Worm (Caenorhabditis elegans) whole organism, L1 larva: ENCODE data around the gene C33D9.10.
A peak's percentile ranks its signal among the peaks of the same experiment; 100 is the strongest.

ENCODE experiments used
- C16A3.4 ChIP-seq: fragments of 150-350 bp; optimal IDR thresholded peaks from 2 replicates; lab custom pipeline; 2014; ENCODE audit warnings: missing biosample characterization, missing genetic modification characterization
- C34B4.2 ChIP-seq: sonication (generic microtip); optimal IDR thresholded peaks from 2 replicates; lab custom pipeline; 2017; ENCODE audit warnings: mild to moderate bottlenecking, missing genetic modification characterization, missing compliant biosample characterization
- F16B12.6 ChIP-seq: fragments of 150-350 bp; optimal IDR thresholded peaks from 2 replicates; lab custom pipeline; 2014; ENCODE audit warnings: missing biosample characterization, missing genetic modification characterization
- alr-1 ChIP-seq: fragments of 200-800 bp; sonication (Bioruptor generic); optimal IDR thresholded peaks from 2 replicates; lab custom pipeline; 2018; ENCODE audit warnings: borderline replicate concordance, mild to moderate bottlenecking, missing genetic modification characterization, missing compliant biosample characterization
- aly-2 ChIP-seq: fragments of 150-350 bp; optimal IDR thresholded peaks from 2 replicates; lab custom pipeline; 2014; ENCODE audit warnings: missing biosample characterization, missing genetic modification characterization
- ceh-82 ChIP-seq, 3 experiments: fragments of 150-350 bp in 1 of 3; sonication (generic microtip) in 2 of 3; optimal IDR thresholded peaks; 2 replicates each; lab custom pipeline; 2014 to 2017; ENCODE audit warnings: missing biosample characterization in 3 of 3, missing genetic modification characterization in 3 of 3
- ces-1 ChIP-seq: fragments of 150-350 bp; optimal IDR thresholded peaks from 2 replicates; lab custom pipeline; 2014; ENCODE audit warnings: missing biosample characterization, missing genetic modification reagents, missing genetic modification characterization
- efl-1 ChIP-seq, 4 experiments: fragments of 150-350 bp; optimal IDR thresholded peaks in 3 of 4; peaks in 1 of 4; 1 replicate in 1 of 4; 2 replicates in 3 of 4; lab custom pipeline; 2014; ENCODE audit warnings: missing biosample characterization in 2 of 4, missing genetic modification characterization in 2 of 4, missing genetic modification reagents in 2 of 4
- egl-13 ChIP-seq: sonication (generic microtip); optimal IDR thresholded peaks from 2 replicates; lab custom pipeline; 2016; ENCODE audit warnings: missing genotype, missing genetic modification reagents, missing genetic modification characterization, missing compliant biosample characterization
- egl-27 ChIP-seq, 2 experiments: fragments of 150-350 bp in 1 of 2; sonication (generic microtip); optimal IDR thresholded peaks; 3 replicates each; lab custom pipeline; 2017 to 2018; ENCODE audit warnings: missing biosample characterization in 2 of 2, missing genetic modification characterization in 2 of 2, missing genetic modification reagents in 2 of 2
- elt-2 ChIP-seq: sonication (generic microtip); optimal IDR thresholded peaks from 2 replicates; lab custom pipeline; 2016; ENCODE audit warnings: missing genetic modification characterization, mild to moderate bottlenecking, inconsistent platforms, missing compliant biosample characterization, missing genetic modification reagents
- elt-3 ChIP-seq, 6 experiments: fragments of 150-350 bp in 1 of 6; sonication (generic microtip); optimal IDR thresholded peaks; 2 replicates each; lab custom pipeline; 2017 to 2018; ENCODE audit warnings: missing biosample characterization in 6 of 6, missing genetic modification characterization in 6 of 6, inconsistent platforms in 1 of 6
- fkh-4 ChIP-seq: sonication (generic microtip); optimal IDR thresholded peaks from 2 replicates; lab custom pipeline; 2016; ENCODE audit warnings: missing compliant biosample characterization, missing genetic modification characterization, borderline replicate concordance
- fos-1 ChIP-seq: fragments of 150-350 bp; optimal IDR thresholded peaks from 2 replicates; lab custom pipeline; 2014; ENCODE audit warnings: missing biosample characterization, missing genetic modification characterization
- hlh-4 ChIP-seq: sonication (generic microtip); optimal IDR thresholded peaks from 2 replicates; lab custom pipeline; 2016; ENCODE audit warnings: mild to moderate bottlenecking, missing genetic modification characterization, missing compliant biosample characterization
- hpl-2 ChIP-seq: fragments of 150-350 bp; optimal IDR thresholded peaks from 2 replicates; lab custom pipeline; 2014; ENCODE audit warnings: missing biosample characterization, missing genetic modification reagents, missing genetic modification characterization
- irx-1 ChIP-seq: sonication (generic microtip); optimal IDR thresholded peaks from 2 replicates; lab custom pipeline; 2016; ENCODE audit warnings: missing genetic modification characterization, missing compliant biosample characterization
- isw-1 ChIP-seq: fragments of 200-800 bp; sonication (Bioruptor generic); IDR thresholded peaks from 2 replicates; pipeline ENCODE4 v1.3.6; 2022; ENCODE audit warnings: missing genetic modification characterization, missing compliant biosample characterization
- jun-1 ChIP-seq: fragments of 150-350 bp; optimal IDR thresholded peaks from 2 replicates; lab custom pipeline; 2014; ENCODE audit warnings: missing biosample characterization, missing genetic modification reagents, missing genetic modification characterization
- lin-35 ChIP-seq, 2 experiments: fragments of 150-350 bp; optimal IDR thresholded peaks; 2 replicates each; lab custom pipeline; 2014; ENCODE audit warnings: missing biosample characterization in 2 of 2, missing genetic modification characterization in 2 of 2, missing genetic modification reagents in 2 of 2
- lir-3 ChIP-seq: sonication (generic microtip); optimal IDR thresholded peaks from 2 replicates; lab custom pipeline; 2016; ENCODE audit warnings: mild to moderate bottlenecking, missing genetic modification characterization, moderate library complexity, missing compliant biosample characterization; ENCODE audit not compliant: poor library complexity
- lsy-2 ChIP-seq, 2 experiments: fragments of 150-350 bp; optimal IDR thresholded peaks; 2 replicates each; lab custom pipeline; 2014; ENCODE audit warnings: missing biosample characterization in 2 of 2, missing genetic modification characterization in 2 of 2
- mab-9 ChIP-seq: fragments of 200-800 bp; sonication (Bioruptor generic); IDR thresholded peaks from 2 replicates; pipeline ENCODE4 v1.3.6; 2022; ENCODE audit warnings: missing genetic modification reagents, missing genetic modification characterization, missing compliant biosample characterization
- mdl-1 ChIP-seq, 2 experiments: fragments of 150-350 bp; optimal IDR thresholded peaks; 2 replicates each; lab custom pipeline; 2014 to 2017; ENCODE audit warnings: missing biosample characterization in 2 of 2, missing genetic modification characterization in 2 of 2, inconsistent platforms in 1 of 2
- nhr-19 ChIP-seq: fragments of 200-800 bp; sonication (Bioruptor generic); conservative IDR thresholded peaks from 2 replicates; pipeline ENCODE4 v1.3.6; 2022; ENCODE audit warnings: missing genetic modification characterization, missing compliant biosample characterization
- nhr-237 ChIP-seq: fragments of 150-350 bp; optimal IDR thresholded peaks from 2 replicates; lab custom pipeline; 2014; ENCODE audit warnings: missing biosample characterization, missing genetic modification characterization
- nhr-47 ChIP-seq: sonication (generic microtip); optimal IDR thresholded peaks from 2 replicates; lab custom pipeline; 2016; ENCODE audit warnings: mild to moderate bottlenecking, missing genetic modification characterization, moderate library complexity, missing compliant biosample characterization
- nhr-71 ChIP-seq: sonication (generic microtip); optimal IDR thresholded peaks from 2 replicates; lab custom pipeline; 2016; ENCODE audit warnings: mild to moderate bottlenecking, missing genetic modification characterization, moderate library complexity, missing compliant biosample characterization
- nhr-77 ChIP-seq: fragments of 150-350 bp; optimal IDR thresholded peaks from 2 replicates; lab custom pipeline; 2014; ENCODE audit warnings: missing biosample characterization, missing genetic modification characterization
- nhr-84 ChIP-seq: sonication (generic microtip); optimal IDR thresholded peaks from 2 replicates; lab custom pipeline; 2017; ENCODE audit warnings: missing biosample characterization, missing genetic modification characterization
- nhr-90 ChIP-seq: sonication (generic microtip); optimal IDR thresholded peaks from 2 replicates; lab custom pipeline; 2016; ENCODE audit warnings: mild to moderate bottlenecking, missing genetic modification characterization, missing compliant biosample characterization; ENCODE audit not compliant: poor library complexity
- rnt-1 ChIP-seq: sonication (generic microtip); optimal IDR thresholded peaks from 2 replicates; lab custom pipeline; 2016; ENCODE audit warnings: mild to moderate bottlenecking, missing genetic modification characterization, moderate library complexity, missing compliant biosample characterization
- skn-1 ChIP-seq: fragments of 150-350 bp; optimal IDR thresholded peaks from 2 replicates; lab custom pipeline; 2014; ENCODE audit warnings: missing biosample characterization, missing genetic modification characterization
- snu-23 ChIP-seq: sonication (generic microtip); optimal IDR thresholded peaks from 2 replicates; lab custom pipeline; 2016; ENCODE audit warnings: missing genetic modification characterization, missing compliant biosample characterization
- sox-4 ChIP-seq: sonication (generic microtip); optimal IDR thresholded peaks from 2 replicates; lab custom pipeline; 2016; ENCODE audit warnings: missing genetic modification characterization, missing compliant biosample characterization
- tlp-1 ChIP-seq: fragments of 150-350 bp; optimal IDR thresholded peaks from 2 replicates; lab custom pipeline; 2014; ENCODE audit warnings: missing biosample characterization, missing genetic modification characterization
- unc-30 ChIP-seq: sonication (generic microtip); optimal IDR thresholded peaks from 2 replicates; lab custom pipeline; 2017; ENCODE audit warnings: missing biosample characterization, missing genetic modification characterization
- unc-62 ChIP-seq: fragments of 150-350 bp; optimal IDR thresholded peaks from 2 replicates; lab custom pipeline; 2014; ENCODE audit warnings: missing biosample characterization, missing genetic modification reagents, missing genetic modification characterization
- unc-86 ChIP-seq: sonication (generic microtip); optimal IDR thresholded peaks from 2 replicates; lab custom pipeline; 2016; ENCODE audit warnings: missing genetic modification characterization, missing compliant biosample characterization
- vab-15 ChIP-seq: sonication (generic microtip); optimal IDR thresholded peaks from 2 replicates; lab custom pipeline; 2017; ENCODE audit warnings: missing genotype, mild to moderate bottlenecking, missing genetic modification characterization, missing compliant biosample characterization
- xbp-1 ChIP-seq: sonication (generic microtip); optimal IDR thresholded peaks from 2 replicates; lab custom pipeline; 2016; ENCODE audit warnings: missing genetic modification characterization, missing compliant biosample characterization
- zip-4 ChIP-seq: fragments of 200-800 bp; sonication (Bioruptor generic); optimal IDR thresholded peaks from 2 replicates; lab custom pipeline; 2018; ENCODE audit warnings: mild to moderate bottlenecking, missing genetic modification characterization, moderate library complexity, missing compliant biosample characterization
- ztf-4 ChIP-seq: fragments of 150-350 bp; optimal IDR thresholded peaks from 2 replicates; lab custom pipeline; 2014; ENCODE audit warnings: missing biosample characterization, missing genetic modification characterization

C33D9.10 gene

ce11 chrIV:8790144-8790543, 2.2 kb upstream of the C33D9.10 start, which contains the start of gene sru-35:
TSS of gene sru-35 (minus strand) at chrIV:8790244.
- no peak for TF ChIP-seq rnt-1 (tag; lab: Kevin White, UChicago)
- no peak for TF ChIP-seq fos-1 (tag; lab: Kevin White, UChicago)
- no peak for TF ChIP-seq egl-13 (tag; lab: Kevin White, UChicago)
- TF ChIP-seq nhr-237 (tag; lab: Kevin White, UChicago) = no peak
- no peak for TF ChIP-seq irx-1 (tag; lab: Kevin White, UChicago)
- TF ChIP-seq fkh-4 (tag; lab: Kevin White, UChicago) = no peak
- no peak for TF ChIP-seq elt-2 (tag; lab: Kevin White, UChicago)
- TF ChIP-seq aly-2 (tag; lab: Kevin White, UChicago) = no peak
- TF ChIP-seq xbp-1 (tag; lab: Kevin White, UChicago) = no peak
- TF ChIP-seq nhr-77 = no peak
- no peak for TF ChIP-seq unc-30 (tag; lab: Kevin White, UChicago)
- no peak for TF ChIP-seq F16B12.6 (tag; lab: Kevin White, UChicago)

ce11 chrIV:8786654-8787053, 1.3 kb downstream of the C33D9.10 start, which contains the start of gene C33D9.8:
TSS of gene C33D9.8 (minus strand) at chrIV:8786752.
- TF ChIP-seq alr-1 (tag; lab: Kevin White, UChicago) (no peak), unc-86 (no peak), efl-1 (optimal IDR thresholded peaks at IDR 0.05; lab: Kevin White, UChicago) (peak in 1 of 2 experiments; percentile 35), efl-1 (GFP tag; optimal IDR thresholded peaks at IDR 0.05 in 1 of 2; lab: Kevin White, UChicago) (no peak), elt-2 (tag; lab: Kevin White, UChicago) (no peak), nhr-47 (tag; lab: Kevin White, UChicago) (no peak), unc-62 (GFP tag; lab: Kevin White, UChicago) (no peak), hpl-2 (no peak), lsy-2 (tag; optimal IDR thresholded peaks at IDR 0.05; lab: Kevin White, UChicago) (peak in 1 of 2 experiments; percentile 31), elt-3 (tag; optimal IDR thresholded peaks at IDR 0.05; lab: Kevin White, UChicago) (no peak), lir-3 (no peak), ztf-4 (tag; lab: Kevin White, UChicago) (no peak), snu-23 (GFP tag; lab: Kevin White, UChicago) (no peak), C16A3.4 (tag; lab: Kevin White, UChicago) (no peak), egl-27 (tag; optimal IDR thresholded peaks at IDR 0.05; lab: Kevin White, UChicago) (no peak), C34B4.2 (tag; lab: Kevin White, UChicago) (no peak), mdl-1 (tag; optimal IDR thresholded peaks at IDR 0.05; lab: Kevin White, UChicago) (no peak), sox-4 (tag; lab: Kevin White, UChicago) (no peak), tlp-1 (tag; lab: Kevin White, UChicago) (no peak), nhr-71 (tag; lab: Kevin White, UChicago) (no peak), rnt-1 (tag; lab: Kevin White, UChicago) (peak; percentile 41), hlh-4 (tag; lab: Kevin White, UChicago) (no peak), nhr-90 (tag; lab: Kevin White, UChicago) (no peak), nhr-19 (GFP tag; lab: Robert Waterston, UW) (no peak)
- TF ChIP-seq, all 84 proteins: peak for 3

- TF ChIP-seq tlp-1 (tag; lab: Kevin White, UChicago) (no peak), mab-9 (GFP tag; lab: Robert Waterston, UW) (no peak), ceh-82 (tag; optimal IDR thresholded peaks at IDR 0.05; lab: Kevin White, UChicago) (no peak), jun-1 (no peak), skn-1 (peak; percentile 32), nhr-19 (GFP tag; lab: Robert Waterston, UW) (no peak), nhr-84 (no peak), nhr-71 (tag; lab: Kevin White, UChicago) (no peak), zip-4 (peak; percentile 53), isw-1 (GFP tag; lab: Robert Waterston, UW) (no peak), vab-15 (tag; lab: Kevin White, UChicago) (no peak), lin-35 (GFP tag; optimal IDR thresholded peaks at IDR 0.05; lab: Kevin White, UChicago) (no peak), ces-1 (GFP tag; lab: Kevin White, UChicago) (no peak), alr-1 (tag; lab: Kevin White, UChicago) (no peak)
- TF ChIP-seq, all 84 proteins: peak for 2
These were observed 3.1 kb downstream of the C33D9.10 start, which contains the start of gene C33D9.13 for ce11 chrIV:8784855-8785327. TSS of gene C33D9.13 (minus strand) at chrIV:8785277.
